Worm (Caenorhabditis elegans) whole organism, early embryonic: ENCODE results near the gene hach-1.

ENCODE experiments used
- B0310.2 ChIP-seq: sonication (generic microtip); optimal IDR thresholded peaks from 2 replicates; lab custom pipeline; 2016; ENCODE audit warnings: mild to moderate bottlenecking, missing genetic modification characterization, missing compliant biosample characterization
- aly-1 ChIP-seq: sonication (generic microtip); optimal IDR thresholded peaks from 2 replicates; lab custom pipeline; 2016; ENCODE audit warnings: missing genetic modification characterization, missing compliant biosample characterization
- ama-1 ChIP-seq: fragments of 150-350 bp; optimal IDR thresholded peaks from 2 replicates; lab custom pipeline; 2014
- ceh-13 ChIP-seq: fragments of 200-800 bp; sonication (Bioruptor generic); optimal IDR thresholded peaks from 2 replicates; lab custom pipeline; 2018; ENCODE audit warnings: mild to moderate bottlenecking, missing genetic modification characterization, missing compliant biosample characterization
- ceh-36 ChIP-seq: sonication (generic microtip); optimal IDR thresholded peaks from 2 replicates; lab custom pipeline; 2016; ENCODE audit warnings: missing genetic modification characterization, inconsistent platforms, missing compliant biosample characterization
- ets-7 ChIP-seq: sonication (generic microtip); optimal IDR thresholded peaks from 2 replicates; lab custom pipeline; 2016; ENCODE audit warnings: missing genotype, missing genetic modification characterization, missing compliant biosample characterization
- flt-1 ChIP-seq: fragments of 200-800 bp; sonication (Bioruptor generic); IDR thresholded peaks from 2 replicates; pipeline ENCODE4 v1.3.6; 2022; ENCODE audit warnings: missing genetic modification characterization, missing compliant biosample characterization
- hmbx-1 ChIP-seq: sonication (generic microtip); optimal IDR thresholded peaks from 2 replicates; lab custom pipeline; 2016; ENCODE audit warnings: mild to moderate bottlenecking, missing genetic modification characterization, missing compliant biosample characterization
- hmg-4 ChIP-seq: fragments of 200-800 bp; sonication (Bioruptor generic); optimal IDR thresholded peaks from 2 replicates; lab custom pipeline; 2018; ENCODE audit warnings: mild to moderate bottlenecking, missing genetic modification characterization, missing compliant biosample characterization
- hnd-1 ChIP-seq: sonication (generic microtip); optimal IDR thresholded peaks from 2 replicates; lab custom pipeline; 2016; ENCODE audit warnings: missing genetic modification characterization, missing compliant biosample characterization
- pes-1 ChIP-seq: fragments of 200-800 bp; sonication (Bioruptor generic); IDR thresholded peaks from 2 replicates; pipeline ENCODE4 v1.3.6; 2022; ENCODE audit warnings: missing genetic modification reagents, missing genetic modification characterization, missing compliant biosample characterization
- scrt-1 ChIP-seq: fragments of 200-800 bp; sonication (Bioruptor generic); IDR thresholded peaks from 2 replicates; pipeline ENCODE4 v1.3.6; 2022; ENCODE audit warnings: missing genetic modification characterization, missing compliant biosample characterization
- sea-1 ChIP-seq: fragments of 200-800 bp; sonication (Bioruptor generic); conservative IDR thresholded peaks from 2 replicates; pipeline ENCODE4 v1.3.6; 2022; ENCODE audit warnings: missing genetic modification characterization, missing compliant biosample characterization
- tbx-37 ChIP-seq: fragments of 200-800 bp; sonication (Bioruptor generic); conservative IDR thresholded peaks from 2 replicates; pipeline ENCODE4 v1.3.6; 2022; ENCODE audit warnings: missing genetic modification reagents, missing genetic modification characterization, missing compliant biosample characterization

- TF ChIP-seq hmg-4 (no peak), sea-1 (GFP tag; lab: Robert Waterston, UW) (no peak), ama-1 (lab: Kevin White, UChicago) (no peak), ceh-36 (no peak), scrt-1 (GFP tag; lab: Robert Waterston, UW) (no peak), aly-1 (tag; lab: Kevin White, UChicago) (no peak), B0310.2 (tag; lab: Kevin White, UChicago) (no peak), ceh-13 (GFP tag; lab: Kevin White, UChicago) (no peak), tbx-37 (GFP tag; lab: Robert Waterston, UW) (no peak), pes-1 (GFP tag; lab: Robert Waterston, UW) (no peak), flt-1 (GFP tag; lab: Robert Waterston, UW) (no peak), ets-7 (no peak), hmbx-1 (tag; lab: Kevin White, UChicago) (no peak), hnd-1 (tag; lab: Kevin White, UChicago) (no peak)
These were observed 37.8 kb upstream of the hach-1 start, which contains the start of gene nekl-4 for ce11 chrIII:5517423-5517822.
